Worm (Caenorhabditis elegans): ENCODE data around the gene F55C9.15.

DNA sequence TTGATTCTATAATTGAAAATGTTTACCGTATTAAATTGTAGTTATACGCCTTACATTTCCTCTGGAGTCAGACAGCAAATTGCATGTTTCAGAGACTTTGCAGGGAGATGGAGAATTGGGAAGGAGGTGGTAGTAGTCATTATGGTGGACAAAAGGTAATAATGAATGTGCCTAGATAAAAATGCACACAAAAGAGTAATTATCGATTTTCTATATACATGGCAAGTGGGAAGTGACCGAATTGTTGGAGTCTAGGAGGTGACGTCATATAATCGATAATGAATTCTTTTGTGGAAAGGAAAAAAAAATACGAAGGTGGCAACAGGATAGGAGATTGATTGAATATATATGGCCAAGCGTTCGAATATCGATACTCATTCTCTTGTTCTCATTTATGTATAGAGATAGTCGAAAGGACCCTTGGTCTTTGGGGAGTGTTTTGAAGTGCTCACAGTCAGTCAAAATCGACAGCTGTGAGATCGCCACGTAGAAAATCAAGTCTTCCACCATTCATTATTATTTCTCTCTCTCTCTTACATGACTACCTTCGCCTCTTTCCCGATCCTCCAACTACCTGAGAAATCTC is 3.1 kb downstream of the F55C9.15 start, which contains the start of the genes fbxb-63 and fbxb-61:
- no peak for TF ChIP-seq sma-3 (GFP tag; optimal IDR thresholded peaks at IDR 0.05)
- no peak for TF ChIP-seq unc-55 (GFP tag; optimal IDR thresholded peaks at IDR 0.05)
- no peak for TF ChIP-seq mdl-1 (tag; optimal IDR thresholded peaks at IDR 0.05)
- no peak for TF ChIP-seq ZK546.5 (tag; optimal IDR thresholded peaks at IDR 0.05)
- TF ChIP-seq lsy-2 (tag; optimal IDR thresholded peaks at IDR 0.05) = no peak
- no peak for TF ChIP-seq egl-27 (tag; optimal IDR thresholded peaks at IDR 0.05)
- TF ChIP-seq unc-39 (tag; optimal IDR thresholded peaks at IDR 0.05) = no peak
- no peak for TF ChIP-seq ama-1 (optimal IDR thresholded peaks at IDR 0.05)

All from whole organism, L2 larva.